Fruit fly (Drosophila melanogaster): ENCODE data around the gene CG5746.

CG5746 gene

dm6 chr3R:24296913-24297312 is 51.7 kb downstream of the CG5746 start:
- TF ChIP-seq vri (GFP tag; optimal IDR thresholded peaks at IDR 0.05) (peak; percentile 63), net (GFP tag; optimal IDR thresholded peaks at IDR 0.05) (no peak)

- TF ChIP-seq Hr4 (GFP tag; optimal IDR thresholded peaks at IDR 0.05) (peak; percentile 90), dac (GFP tag; optimal IDR thresholded peaks at IDR 0.05) (peak; percentile 72), OdsH (GFP tag; optimal IDR thresholded peaks at IDR 0.05) (peak; percentile 98), net (GFP tag; optimal IDR thresholded peaks at IDR 0.05) (peak; percentile 97), CG11294 (GFP tag; IDR thresholded peaks at IDR 0.05) (peak; percentile 89), Sox14 (GFP tag; optimal IDR thresholded peaks at IDR 0.05) (peak; percentile 99), spab (GFP tag; optimal IDR thresholded peaks at IDR 0.05) (peak; percentile 96), Sox15 (GFP tag; optimal IDR thresholded peaks at IDR 0.05) (peak; percentile 95), CG32006 (GFP tag; optimal IDR thresholded peaks at IDR 0.05) (peak; percentile 92), CG15336 (GFP tag; IDR thresholded peaks at IDR 0.05) (peak; percentile 92), CG10631 (GFP tag; optimal IDR thresholded peaks at IDR 0.05) (peak; percentile 98), CG6808 (GFP tag; optimal IDR thresholded peaks at IDR 0.05) (peak; percentile 94), Eip93F (GFP tag; optimal IDR thresholded peaks at IDR 0.05) (peak; percentile 98), fd85E (GFP tag; optimal IDR thresholded peaks at IDR 0.05) (peak; percentile 92), Sox102F (GFP tag; optimal IDR thresholded peaks at IDR 0.05) (peak; percentile 99), CG11902 (GFP tag; optimal IDR thresholded peaks at IDR 0.05) (peak; percentile 96), CG6854 (GFP tag; optimal IDR thresholded peaks at IDR 0.05) (peak; percentile 87), Hr39 (GFP tag; optimal IDR thresholded peaks at IDR 0.05) (peak; percentile 99), Eip78C (GFP tag) (peak; percentile 100), CG3919 (GFP tag; optimal IDR thresholded peaks at IDR 0.05) (peak; percentile 99), Ets21C (GFP tag; optimal IDR thresholded peaks at IDR 0.05) (peak; percentile 98), cyc (GFP tag; optimal IDR thresholded peaks at IDR 0.05) (peak; percentile 99), CG34406 (GFP tag; optimal IDR thresholded peaks at IDR 0.05) (peak; percentile 98), eg (GFP tag; IDR thresholded peaks at IDR 0.05) (peak; percentile 94), CG6792 (GFP tag; optimal IDR thresholded peaks at IDR 0.05) (peak; percentile 99), pdm3 (GFP tag; optimal IDR thresholded peaks at IDR 0.05) (peak; percentile 98), esn (GFP tag; optimal IDR thresholded peaks at IDR 0.05) (peak; percentile 99), CG16779 (tag; optimal IDR thresholded peaks at IDR 0.05) (peak; percentile 88), lz (GFP tag; optimal IDR thresholded peaks at IDR 0.05) (peak; percentile 99), Hr38 (GFP tag; optimal IDR thresholded peaks at IDR 0.05) (no peak), Ets96B (tag; optimal IDR thresholded peaks at IDR 0.05) (peak; percentile 97), CG10669 (GFP tag; optimal IDR thresholded peaks at IDR 0.05) (peak; percentile 96), topi (GFP tag; optimal IDR thresholded peaks at IDR 0.05) (peak; percentile 99), svp (GFP tag) (peak; percentile 100), Lpt (GFP tag; optimal IDR thresholded peaks at IDR 0.05) (peak; percentile 89), CG8632 (GFP tag; optimal IDR thresholded peaks at IDR 0.05) (peak; percentile 97), CG9139 (GFP tag; optimal IDR thresholded peaks at IDR 0.05) (peak; percentile 89), CG31627 (GFP tag; optimal IDR thresholded peaks at IDR 0.05) (peak; percentile 99), Met (GFP tag; optimal IDR thresholded peaks at IDR 0.05) (peak; percentile 99), fd59A (GFP tag; optimal IDR thresholded peaks at IDR 0.05) (peak; percentile 97), CG1621 (tag; optimal IDR thresholded peaks at IDR 0.05) (peak; percentile 97), CG6163 (GFP tag; IDR thresholded peaks at IDR 0.05) (peak; percentile 98), CG6276 (GFP tag; optimal IDR thresholded peaks at IDR 0.05) (no peak), Gug (GFP tag; IDR thresholded peaks at IDR 0.05) (peak; percentile 91), fkh (GFP tag; optimal IDR thresholded peaks at IDR 0.05) (peak; percentile 69), CG7368 (GFP tag; optimal IDR thresholded peaks at IDR 0.05) (peak; percentile 94), dsx (GFP tag; optimal IDR thresholded peaks at IDR 0.05; ENCODE audit: poor library complexity, severe bottlenecking) (peak; percentile 96)
Observed at dm6 chr3R:24295556-24296465, 52.8 kb downstream of the CG5746 start.

Data from whole organism, prepupa.